Fruit fly (Drosophila melanogaster) whole organism, prepupa: ENCODE results near the gene CG4080.

Experiments used
- Blimp-1 ChIP-seq: fragments of 200-800 bp; sonication (Bioruptor generic); optimal IDR thresholded peaks from 3 replicates; lab custom pipeline; 2017; ENCODE audit warnings: missing biosample characterization, missing genetic modification characterization, mild to moderate bottlenecking, moderate library complexity, missing genetic modification reagents
- CG16779 ChIP-seq: fragments of 200-800 bp; sonication (Bioruptor generic); optimal IDR thresholded peaks from 3 replicates; lab custom pipeline; 2017; ENCODE audit warnings: missing biosample characterization, mild to moderate bottlenecking, missing genetic modification characterization
- CG3032 ChIP-seq: fragments of 200-800 bp; optimal IDR thresholded peaks from 2 replicates; lab custom pipeline; 2019; ENCODE audit warnings: missing biosample characterization, mild to moderate bottlenecking, missing genetic modification characterization, moderate library complexity
- Ets96B ChIP-seq: fragments of 200-800 bp; optimal IDR thresholded peaks from 2 replicates; lab custom pipeline; 2019; ENCODE audit warnings: missing biosample characterization, mild to moderate bottlenecking, missing genetic modification characterization, moderate library complexity
- Hr4 ChIP-seq: fragments of 200-800 bp; sonication (Bioruptor generic); optimal IDR thresholded peaks from 3 replicates; lab custom pipeline; 2016; ENCODE audit warnings: missing biosample characterization, missing genetic modification characterization
- Lpt ChIP-seq: fragments of 200-800 bp; sonication (Bioruptor generic); optimal IDR thresholded peaks from 3 replicates; lab custom pipeline; 2016; ENCODE audit warnings: missing biosample characterization, missing genetic modification characterization
- Smox ChIP-seq: fragments of 200-800 bp; sonication (Bioruptor generic); optimal IDR thresholded peaks from 3 replicates; lab custom pipeline; 2016; ENCODE audit warnings: missing biosample characterization, missing genetic modification characterization
- achi ChIP-seq: fragments of 200-800 bp; sonication (Bioruptor generic); optimal IDR thresholded peaks from 3 replicates; lab custom pipeline; 2016; ENCODE audit warnings: missing biosample characterization, missing genetic modification characterization
- acj6 ChIP-seq: fragments of 200-800 bp; sonication (Bioruptor generic); optimal IDR thresholded peaks from 3 replicates; lab custom pipeline; 2016; ENCODE audit warnings: missing biosample characterization, missing genetic modification characterization
- dac ChIP-seq: fragments of 200-800 bp; sonication (Bioruptor generic); optimal IDR thresholded peaks from 2 replicates; lab custom pipeline; 2017; ENCODE audit warnings: missing biosample characterization, mild to moderate bottlenecking, missing genetic modification characterization
- pdm3 ChIP-seq: fragments of 200-800 bp; sonication (Bioruptor generic); optimal IDR thresholded peaks from 3 replicates; lab custom pipeline; 2016; ENCODE audit warnings: missing biosample characterization, missing genetic modification characterization
- svp ChIP-seq: fragments of 200-800 bp; sonication (Bioruptor generic); peaks from one replicate; lab custom pipeline; 2016; ENCODE audit warnings: missing biosample characterization, missing genetic modification characterization

DNA sequence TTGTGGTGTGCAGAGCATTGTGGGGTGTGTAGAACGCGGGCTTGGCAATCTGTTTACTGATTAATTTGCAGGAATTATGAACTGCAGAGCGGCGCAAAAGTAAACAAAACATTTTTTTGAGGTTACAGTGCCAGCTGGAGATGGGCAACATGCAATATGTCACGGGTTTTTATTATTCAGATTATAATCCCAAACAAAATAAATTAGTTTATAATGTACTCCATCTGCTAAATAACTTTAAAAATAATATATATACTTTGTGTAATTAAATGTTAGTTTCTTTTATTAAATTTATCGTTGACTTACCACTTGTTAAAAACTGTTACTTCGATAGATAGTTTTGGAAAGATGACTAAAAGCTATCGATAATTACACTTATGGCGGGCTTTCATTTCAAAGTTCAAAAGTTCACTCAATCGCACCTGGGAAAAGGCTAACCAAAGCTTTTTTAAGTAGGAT, 28.1 kb downstream of the CG4080 start, which contains the start of gene Fdx1:
- TF ChIP-seq acj6 (GFP tag; lab: Kevin White, UChicago): no peak
- no peak for TF ChIP-seq pdm3
- TF ChIP-seq CG16779 (tag; lab: Kevin White, UChicago): no peak
- no peak for TF ChIP-seq Blimp-1 (GFP tag; lab: Kevin White, UChicago)
- no peak for TF ChIP-seq dac (GFP tag; lab: Kevin White, UChicago)
- TF ChIP-seq CG3032 (tag; lab: Kevin White, UChicago): peak; percentile 41
- TF ChIP-seq Smox (GFP tag; lab: Kevin White, UChicago): no peak
- TF ChIP-seq Hr4 (GFP tag; lab: Kevin White, UChicago): no peak
- peak; percentile 25 for TF ChIP-seq achi (GFP tag; lab: Kevin White, UChicago)
- peak; percentile 60 for TF ChIP-seq svp
- no peak for TF ChIP-seq Lpt (GFP tag; lab: Kevin White, UChicago)
- peak; percentile 33 for TF ChIP-seq Ets96B (tag; lab: Kevin White, UChicago)
